Worm (Caenorhabditis elegans): Measurements from ENCODE around the gene exc-5.

- TF ChIP-seq hnd-1 (tag; optimal IDR thresholded peaks at IDR 0.05) (no peak), scrt-1 (GFP tag; IDR thresholded peaks at IDR 0.05) (no peak), ama-1 (optimal IDR thresholded peaks at IDR 0.05) (no peak), ceh-36 (tag; optimal IDR thresholded peaks at IDR 0.05) (no peak), hmg-4 (GFP tag; optimal IDR thresholded peaks at IDR 0.05) (no peak), sea-1 (GFP tag; conservative IDR thresholded peaks at IDR 0.05) (no peak), tbx-37 (GFP tag; conservative IDR thresholded peaks at IDR 0.05) (no peak)
Measured at ce11 chrIV:8790144-8790543, 23.3 kb downstream of the exc-5 start, which contains the start of gene sru-35.
